Fruit fly (Drosophila melanogaster) whole organism, embryonic: ENCODE measurements around the gene MED14.

Source experiments
- Atf-2 ChIP-seq: fragments of 200-800 bp; sonication (Bioruptor generic); optimal IDR thresholded peaks from 2 replicates; lab custom pipeline; 2016; ENCODE audit warnings: missing biosample characterization, missing genetic modification characterization
- Atf3 ChIP-seq: fragments of 200-800 bp; sonication (Bioruptor generic); optimal IDR thresholded peaks from 3 replicates; lab custom pipeline; 2016; ENCODE audit warnings: missing biosample characterization, missing genetic modification characterization
- Bdp1 ChIP-seq: fragments of 200-800 bp; sonication (Bioruptor generic); optimal IDR thresholded peaks from 3 replicates; lab custom pipeline; 2016; ENCODE audit warnings: missing biosample characterization, missing genetic modification characterization
- CG10209 ChIP-seq: fragments of 200-800 bp; sonication (Bioruptor generic); optimal IDR thresholded peaks from 3 replicates; lab custom pipeline; 2017; ENCODE audit warnings: missing biosample characterization, mild to moderate bottlenecking, missing genetic modification characterization, missing genetic modification reagents
- CG11247 ChIP-seq: fragments of 200-800 bp; sonication (Bioruptor generic); IDR thresholded peaks from 2 replicates; pipeline ENCODE4 v1.3.6; 2022; ENCODE audit warnings: missing biosample characterization, missing genetic modification characterization
- CG11504 ChIP-seq: fragments of 200-800 bp; sonication (Bioruptor generic); optimal IDR thresholded peaks from 3 replicates; lab custom pipeline; 2019; ENCODE audit warnings: missing biosample characterization, mild to moderate bottlenecking, missing genetic modification characterization, moderate library complexity
- CG11560 ChIP-seq: fragments of 200-800 bp; sonication (Bioruptor generic); IDR thresholded peaks from 3 replicates; pipeline ENCODE4 v1.3.6; 2022; ENCODE audit warnings: missing biosample characterization, missing genetic modification characterization
- CG12659 ChIP-seq: fragments of 200-800 bp; sonication (Bioruptor generic); optimal IDR thresholded peaks from 3 replicates; lab custom pipeline; 2017; ENCODE audit warnings: mild to moderate bottlenecking, missing biosample characterization, missing genetic modification reagents, missing genetic modification characterization
- CG13624 ChIP-seq: fragments of 200-800 bp; sonication (Bioruptor generic); optimal IDR thresholded peaks from 2 replicates; lab custom pipeline; 2016; ENCODE audit warnings: missing biosample characterization, missing genetic modification characterization
- CG15269 ChIP-seq: fragments of 200-800 bp; sonication (Bioruptor generic); optimal IDR thresholded peaks from 2 replicates; lab custom pipeline; 2018; ENCODE audit warnings: missing biosample characterization, mild to moderate bottlenecking, missing genetic modification characterization, moderate library complexity
- CG15514 ChIP-seq: fragments of 200-800 bp; sonication (Bioruptor generic); optimal IDR thresholded peaks from 3 replicates; lab custom pipeline; 2017; ENCODE audit warnings: missing biosample characterization, missing genetic modification characterization, mild to moderate bottlenecking, moderate library complexity, missing genetic modification reagents
- CG16863 ChIP-seq: fragments of 200-800 bp; sonication (Bioruptor generic); optimal IDR thresholded peaks from 3 replicates; lab custom pipeline; 2016; ENCODE audit warnings: missing biosample characterization, missing genetic modification characterization
- CG17361 ChIP-seq: fragments of 200-800 bp; sonication (Bioruptor generic); IDR thresholded peaks from 3 replicates; pipeline ENCODE4 v1.3.6; 2022; ENCODE audit warnings: missing biosample characterization, missing genetic modification characterization
- CG17829 ChIP-seq: fragments of 200-800 bp; optimal IDR thresholded peaks from 2 replicates; lab custom pipeline; 2019; ENCODE audit warnings: missing biosample characterization, mild to moderate bottlenecking, missing genetic modification characterization, moderate library complexity
- CG18476 ChIP-seq: fragments of 200-800 bp; sonication (Bioruptor generic); optimal IDR thresholded peaks from 2 replicates; lab custom pipeline; 2016; ENCODE audit warnings: missing biosample characterization, mild to moderate bottlenecking, missing genetic modification characterization
- CG33213 ChIP-seq: fragments of 200-800 bp; sonication (Bioruptor generic); optimal IDR thresholded peaks from 3 replicates; lab custom pipeline; 2016; ENCODE audit warnings: missing biosample characterization, missing genetic modification characterization
- CG4282 ChIP-seq: fragments of 200-800 bp; sonication (Bioruptor generic); optimal IDR thresholded peaks from 2 replicates; lab custom pipeline; 2016; ENCODE audit warnings: missing biosample characterization, missing genetic modification characterization
- CG4617 ChIP-seq: fragments of 200-800 bp; sonication (Bioruptor generic); optimal IDR thresholded peaks from 3 replicates; lab custom pipeline; 2016; ENCODE audit warnings: missing biosample characterization, missing genetic modification characterization, borderline replicate concordance
- CG7928 ChIP-seq: fragments of 200-800 bp; sonication (Bioruptor generic); optimal IDR thresholded peaks from 2 replicates; lab custom pipeline; 2017; ENCODE audit warnings: missing biosample characterization, mild to moderate bottlenecking, missing genetic modification characterization
- CG9932 ChIP-seq: fragments of 200-800 bp; sonication (Bioruptor generic); IDR thresholded peaks from 2 replicates; pipeline ENCODE4 v1.3.6; 2022; ENCODE audit warnings: missing biosample characterization, missing genetic modification characterization
- CTCF ChIP-seq: fragments of 200-800 bp; sonication (Bioruptor generic); optimal IDR thresholded peaks from 2 replicates; lab custom pipeline; 2017; ENCODE audit warnings: missing biosample characterization, mild to moderate bottlenecking, missing genetic modification characterization, moderate library complexity
- Dad ChIP-seq: fragments of 200-800 bp; sonication (Bioruptor generic); optimal IDR thresholded peaks from 3 replicates; lab custom pipeline; 2016; ENCODE audit warnings: missing biosample characterization, missing genetic modification characterization
- Drgx ChIP-seq: fragments of 200-800 bp; sonication (Bioruptor generic); IDR thresholded peaks from 2 replicates; pipeline ENCODE4 v1.3.6; 2022; ENCODE audit warnings: missing biosample characterization, missing genetic modification characterization
- Ets65A ChIP-seq: fragments of 200-800 bp; sonication (Bioruptor generic); peaks from one replicate; lab custom pipeline; 2016; ENCODE audit warnings: missing biosample characterization, missing genetic modification characterization
- HLH3B ChIP-seq: fragments of 200-800 bp; sonication (Bioruptor generic); IDR thresholded peaks from 2 replicates; pipeline ENCODE4 v1.3.6; 2022; ENCODE audit warnings: missing biosample characterization, missing genetic modification characterization
- Hey ChIP-seq: fragments of 200-800 bp; sonication (Bioruptor generic); optimal IDR thresholded peaks from 3 replicates; lab custom pipeline; 2018; ENCODE audit warnings: missing biosample characterization, mild to moderate bottlenecking, missing genetic modification characterization
- Mad ChIP-seq: fragments of 200-800 bp; sonication (Bioruptor generic); optimal IDR thresholded peaks from 2 replicates; lab custom pipeline; 2016; ENCODE audit warnings: missing biosample characterization, missing genetic modification characterization
- Max ChIP-seq: fragments of 200-800 bp; sonication (Bioruptor generic); optimal IDR thresholded peaks from 2 replicates; lab custom pipeline; 2016; ENCODE audit warnings: missing biosample characterization, mild to moderate bottlenecking, missing genetic modification characterization
- Mes4 ChIP-seq: fragments of 200-800 bp; sonication (Bioruptor generic); optimal IDR thresholded peaks from 2 replicates; lab custom pipeline; 2016; ENCODE audit warnings: missing biosample characterization, missing genetic modification characterization
- Oaz ChIP-seq: fragments of 200-800 bp; sonication (Bioruptor generic); IDR thresholded peaks from 2 replicates; pipeline ENCODE4 v1.3.6; 2022; ENCODE audit warnings: missing biosample characterization, missing genetic modification characterization
- Ptx1 ChIP-seq: fragments of 200-800 bp; sonication (Bioruptor generic); IDR thresholded peaks from 2 replicates; pipeline ENCODE4 v1.3.6; 2022; ENCODE audit warnings: missing biosample characterization, missing genetic modification characterization
- Spps ChIP-seq: fragments of 200-800 bp; sonication (Bioruptor generic); optimal IDR thresholded peaks from 2 replicates; lab custom pipeline; 2018; ENCODE audit warnings: missing biosample characterization, mild to moderate bottlenecking, missing genetic modification characterization
- YL-1 ChIP-seq: fragments of 200-800 bp; sonication (Bioruptor generic); optimal IDR thresholded peaks from 3 replicates; lab custom pipeline; 2017; ENCODE audit warnings: missing biosample characterization, mild to moderate bottlenecking, missing genetic modification characterization
- br ChIP-seq: fragments of >200 bp; optimal IDR thresholded peaks from 2 replicates; lab custom pipeline; 2017
- chif ChIP-seq, 2 experiments: fragments of 200-800 bp; sonication (Bioruptor generic); optimal IDR thresholded peaks; 3 replicates each; lab custom pipeline; 2016; ENCODE audit warnings: missing biosample characterization in 2 of 2, missing genetic modification characterization in 2 of 2
- corto ChIP-seq: fragments of 200-800 bp; sonication (Bioruptor generic); optimal IDR thresholded peaks from 2 replicates; lab custom pipeline; 2016; ENCODE audit warnings: missing biosample characterization, mild to moderate bottlenecking, missing genetic modification characterization, moderate library complexity
- dati ChIP-seq: fragments of 200-800 bp; sonication (Bioruptor generic); IDR thresholded peaks from 2 replicates; pipeline ENCODE4 v1.3.6; 2022; ENCODE audit warnings: missing biosample characterization, missing genetic modification characterization
- disco-r ChIP-seq: fragments of 200-800 bp; sonication (Bioruptor generic); optimal IDR thresholded peaks from 2 replicates; lab custom pipeline; 2016; ENCODE audit warnings: missing biosample characterization, missing genetic modification characterization
- eyg ChIP-seq: fragments of 200-800 bp; sonication (Bioruptor generic); optimal IDR thresholded peaks from 3 replicates; lab custom pipeline; 2016; ENCODE audit warnings: missing biosample characterization, missing genetic modification characterization
- gsb ChIP-seq: fragments of 200-800 bp; sonication (Bioruptor generic); IDR thresholded peaks from 2 replicates; pipeline ENCODE4 v1.3.6; 2022; ENCODE audit warnings: missing biosample characterization, missing genetic modification characterization
- gt ChIP-seq: fragments of 200-800 bp; sonication (Bioruptor generic); IDR thresholded peaks from 2 replicates; pipeline ENCODE4 v1.3.6; 2022; ENCODE audit warnings: missing biosample characterization, missing genetic modification characterization
- insv ChIP-seq, 2 experiments: fragments of 200-800 bp; sonication (Bioruptor generic); optimal IDR thresholded peaks; 3 replicates each; lab custom pipeline; 2016 to 2018; ENCODE audit warnings: missing biosample characterization in 2 of 2, missing genetic modification characterization in 2 of 2
- kah ChIP-seq: fragments of 200-800 bp; sonication (Bioruptor generic); optimal IDR thresholded peaks from 2 replicates; lab custom pipeline; 2018; ENCODE audit warnings: missing biosample characterization, mild to moderate bottlenecking, missing genetic modification characterization
- knrl ChIP-seq: fragments of 200-800 bp; sonication (Bioruptor generic); IDR thresholded peaks from 3 replicates; pipeline ENCODE4 v1.3.6; 2022; ENCODE audit warnings: missing biosample characterization, missing genetic modification characterization; ENCODE audit not compliant: partially characterized antibody
- lab ChIP-seq: fragments of 200-800 bp; sonication (Bioruptor generic); optimal IDR thresholded peaks from 3 replicates; lab custom pipeline; 2017; ENCODE audit warnings: missing biosample characterization, missing genetic modification characterization, mild to moderate bottlenecking, moderate library complexity, missing genetic modification reagents
- ranshi ChIP-seq: fragments of 200-800 bp; sonication (Bioruptor generic); IDR thresholded peaks from 2 replicates; pipeline ENCODE4 v1.3.6; 2022; ENCODE audit warnings: missing biosample characterization, missing genetic modification characterization
- scrt ChIP-seq: fragments of 200-800 bp; sonication (Bioruptor generic); optimal IDR thresholded peaks from 2 replicates; lab custom pipeline; 2018; ENCODE audit warnings: missing biosample characterization, mild to moderate bottlenecking, missing genetic modification characterization, moderate library complexity
- sob ChIP-seq: fragments of 200-800 bp; sonication (Bioruptor generic); IDR thresholded peaks from 2 replicates; pipeline ENCODE4 v1.3.6; 2022; ENCODE audit warnings: missing biosample characterization, missing genetic modification characterization
- tll ChIP-seq, 2 experiments: fragments of 200-800 bp in 1 of 2; fragments of >200 bp in 1 of 2; sonication (Bioruptor generic) in 1 of 2; optimal IDR thresholded peaks; 2 replicates each; lab custom pipeline; 2017 to 2019; ENCODE audit warnings: missing biosample characterization in 2 of 2, missing genetic modification characterization in 2 of 2, mild to moderate bottlenecking in 1 of 2, moderate library complexity in 1 of 2
- tup ChIP-seq: fragments of 200-800 bp; sonication (Bioruptor generic); optimal IDR thresholded peaks from 2 replicates; lab custom pipeline; 2016; ENCODE audit warnings: missing biosample characterization, mild to moderate bottlenecking, missing genetic modification characterization, moderate library complexity
- vvl ChIP-seq: fragments of 200-800 bp; sonication (Bioruptor generic); IDR thresholded peaks from 2 replicates; pipeline ENCODE4 v1.3.6; 2022; ENCODE audit warnings: missing biosample characterization, missing genetic modification characterization
- yki ChIP-seq: fragments of >200 bp; optimal IDR thresholded peaks from 3 replicates; lab custom pipeline; 2018

MED14 gene

dm6 chr3L:640324-640974 is 47.4 kb downstream of the MED14 start (continued):
- TF ChIP-seq CG17361 (GFP tag; lab: Robert Waterston, UW) (peak; percentile 86), YL-1 (GFP tag; lab: Kevin White, UChicago) (peak; percentile 40), CG7928 (peak; percentile 33), CG16863 (GFP tag; lab: Kevin White, UChicago) (peak; percentile 88), vvl (GFP tag; lab: Robert Waterston, UW) (peak; percentile 78), CG4282 (GFP tag; lab: Kevin White, UChicago) (no peak), CG11247 (GFP tag; lab: Robert Waterston, UW) (peak; percentile 51; the same call in 1 of the 2 replicates), Max (GFP tag; lab: Kevin White, UChicago) (peak; percentile 79), Ets65A (GFP tag; lab: Kevin White, UChicago) (peak; percentile 93), Spps (tag; lab: Kevin White, UChicago) (peak; percentile 90), Atf3 (peak; percentile 87), yki (lab: Kevin White, UChicago) (no peak), HLH3B (GFP tag; lab: Robert Waterston, UW) (peak; percentile 65), CG15514 (GFP tag; lab: Kevin White, UChicago) (peak; percentile 49), Dad (GFP tag; lab: Kevin White, UChicago) (peak; percentile 71), dati (GFP tag; lab: Robert Waterston, UW) (no peak), CG13624 (GFP tag; lab: Kevin White, UChicago) (peak; percentile 76), CG9932 (GFP tag; lab: Robert Waterston, UW) (peak; percentile 60), CG18476 (GFP tag; lab: Kevin White, UChicago) (peak; percentile 77), CG11560 (tag; lab: Robert Waterston, UW) (no peak), CG15269 (tag; lab: Kevin White, UChicago) (peak; percentile 85), tup (GFP tag; lab: Kevin White, UChicago) (peak; percentile 18), Mes4 (GFP tag; lab: Kevin White, UChicago) (peak; percentile 86), disco-r (GFP tag; lab: Kevin White, UChicago) (peak; percentile 83), ranshi (GFP tag; lab: Robert Waterston, UW) (peak; percentile 72), CG33213 (GFP tag; lab: Kevin White, UChicago) (peak; percentile 74), knrl (GFP tag; lab: Robert Waterston, UW) (no peak), Atf-2 (GFP tag; lab: Kevin White, UChicago) (peak; percentile 76), CG11504 (tag; lab: Kevin White, UChicago) (peak; percentile 84), gt (GFP tag; lab: Robert Waterston, UW) (no peak), br (no peak), CG4617 (peak; percentile 40), scrt (GFP tag; lab: Kevin White, UChicago) (peak; percentile 65), Hey (tag; lab: Kevin White, UChicago) (peak; percentile 51), tll (GFP tag; optimal IDR thresholded peaks at IDR 0.05; lab: Kevin White, UChicago) (peak; percentile 76 to 87), Bdp1 (peak; percentile 81), CG10209 (GFP tag; lab: Kevin White, UChicago) (peak; percentile 88), chif (GFP tag; optimal IDR thresholded peaks at IDR 0.05; lab: Kevin White, UChicago) (peak; percentile 78 to 93), CG12659 (GFP tag; lab: Kevin White, UChicago) (peak; percentile 81), kah (GFP tag; lab: Kevin White, UChicago) (peak; percentile 44), CG17829 (tag; lab: Kevin White, UChicago) (peak; percentile 92), CTCF (peak; percentile 33), eyg (GFP tag; lab: Kevin White, UChicago) (peak; percentile 68), Drgx (peak; percentile 75), gsb (GFP tag; lab: Robert Waterston, UW) (peak; percentile 59), Mad (peak; percentile 87), Oaz (no peak), lab (GFP tag; lab: Kevin White, UChicago) (peak; percentile 81), insv (GFP tag; optimal IDR thresholded peaks at IDR 0.05; lab: Kevin White, UChicago) (peak; percentile 22 to 42), corto (GFP tag; lab: Kevin White, UChicago) (peak; percentile 75), Ptx1 (peak; percentile 83), sob (GFP tag; lab: Robert Waterston, UW) (peak; percentile 67)
